Worm (Caenorhabditis elegans) whole organism, midembryonic: ENCODE data around the gene fbxc-17.
"Not testable (repeated sequence)": the region's sequence is repeated elsewhere in the genome, so short reads cannot be mapped to it uniquely, and the experiment has no call there.

Experiments
- T22C8.4 ChIP-seq: fragments of 200-800 bp; sonication (Bioruptor generic); IDR thresholded peaks from 2 replicates; pipeline ENCODE4 v1.3.6; 2022; ENCODE audit warnings: missing genetic modification characterization, missing compliant biosample characterization
- cog-1 ChIP-seq: sonication (generic microtip); optimal IDR thresholded peaks from 2 replicates; lab custom pipeline; 2016; ENCODE audit warnings: missing genetic modification characterization, missing compliant biosample characterization
- flt-1 ChIP-seq: fragments of 200-800 bp; sonication (Bioruptor generic); IDR thresholded peaks from 2 replicates; pipeline ENCODE4 v1.3.6; 2022; ENCODE audit warnings: missing genetic modification characterization, missing compliant biosample characterization
- klf-2 ChIP-seq: fragments of 200-800 bp; sonication (Bioruptor generic); conservative IDR thresholded peaks from 2 replicates; pipeline ENCODE4 v1.3.6; 2022; ENCODE audit warnings: missing genetic modification reagents, missing genetic modification characterization, missing compliant biosample characterization
- med-1 ChIP-seq: sonication (generic microtip); optimal IDR thresholded peaks from 2 replicates; lab custom pipeline; 2017; ENCODE audit warnings: missing genetic modification characterization, mild to moderate bottlenecking, missing compliant biosample characterization, antibody characterized with exemption, missing genetic modification reagents; ENCODE audit not compliant: insufficient read depth
- ref-1 ChIP-seq: fragments of 200-800 bp; sonication (Bioruptor generic); conservative IDR thresholded peaks from 2 replicates; pipeline ENCODE4 v1.3.6; 2022; ENCODE audit warnings: missing genetic modification reagents, missing genetic modification characterization, missing compliant biosample characterization
- tab-1 ChIP-seq: fragments of 200-800 bp; sonication (Bioruptor generic); IDR thresholded peaks from 2 replicates; pipeline ENCODE4 v1.3.6; 2022; ENCODE audit warnings: missing genetic modification characterization, missing compliant biosample characterization
- ztf-23 ChIP-seq: fragments of 200-800 bp; sonication (Bioruptor generic); IDR thresholded peaks from 2 replicates; pipeline ENCODE4 v1.3.6; 2022; ENCODE audit warnings: missing genetic modification reagents, missing genetic modification characterization, missing compliant biosample characterization
- ztf-29 ChIP-seq: fragments of 200-800 bp; sonication (Bioruptor generic); IDR thresholded peaks from 2 replicates; pipeline ENCODE4 v1.3.6; 2022; ENCODE audit warnings: missing genetic modification reagents, missing genetic modification characterization, missing compliant biosample characterization

Gene fbxc-17

DNA sequence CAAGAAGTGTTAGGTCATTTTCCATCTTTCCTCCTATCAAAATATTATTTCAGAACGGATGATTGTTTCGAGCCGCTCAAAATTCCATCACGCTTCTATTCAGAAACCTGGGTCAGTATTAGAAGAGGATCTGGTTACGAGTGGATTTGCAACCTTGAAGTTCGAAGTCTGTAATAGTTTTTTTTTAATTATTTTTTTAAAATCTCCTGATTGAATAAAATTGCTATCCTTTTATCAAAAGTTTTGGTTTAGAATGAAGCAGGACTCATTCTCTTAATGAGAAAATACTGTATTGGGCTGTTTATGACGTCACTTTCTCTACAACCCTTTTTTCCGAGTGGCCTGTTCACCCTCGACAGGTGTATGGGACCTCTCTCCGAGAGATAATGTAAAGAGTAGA is 9.4 kb upstream of the fbxc-17 start, which contains the start of gene fbxc-39:
fbxc-39 (plus strand) TSS at position 301 of the 400 bp plus-strand sequence.
- no peak for TF ChIP-seq ztf-29
- TF ChIP-seq ztf-23 (GFP tag; lab: Robert Waterston, UW), result no peak
- no peak for TF ChIP-seq T22C8.4 (GFP tag; lab: Robert Waterston, UW)
- TF ChIP-seq cog-1 (tag; lab: Kevin White, UChicago), result no peak

DNA sequence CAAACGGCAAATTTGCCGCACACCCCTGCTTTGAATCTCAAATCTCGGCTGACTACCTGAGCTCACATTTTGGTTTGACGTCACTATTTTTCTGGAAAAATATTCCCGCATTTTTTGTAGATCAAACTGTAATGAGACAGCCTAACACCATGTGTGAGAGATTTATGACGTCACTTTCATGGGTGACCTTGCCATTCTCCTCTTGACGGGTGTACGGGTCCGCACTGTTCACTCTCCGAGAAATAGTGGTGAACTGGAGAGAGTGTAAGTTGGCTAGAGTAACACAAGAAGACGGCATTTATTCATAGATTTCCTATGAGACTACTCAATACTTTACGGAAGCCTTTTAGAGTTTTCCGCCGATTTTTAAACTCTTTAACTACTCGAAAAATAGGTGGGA is 6.7 kb upstream of the fbxc-17 start, which contains the start of gene fbxc-40:
fbxc-40 (plus strand) TSS at position 301 of the 400 bp plus-strand sequence.
- not testable (repeated sequence) for TF ChIP-seq ref-1, tab-1, ztf-23 (GFP tag; lab: Robert Waterston, UW)

DNA sequence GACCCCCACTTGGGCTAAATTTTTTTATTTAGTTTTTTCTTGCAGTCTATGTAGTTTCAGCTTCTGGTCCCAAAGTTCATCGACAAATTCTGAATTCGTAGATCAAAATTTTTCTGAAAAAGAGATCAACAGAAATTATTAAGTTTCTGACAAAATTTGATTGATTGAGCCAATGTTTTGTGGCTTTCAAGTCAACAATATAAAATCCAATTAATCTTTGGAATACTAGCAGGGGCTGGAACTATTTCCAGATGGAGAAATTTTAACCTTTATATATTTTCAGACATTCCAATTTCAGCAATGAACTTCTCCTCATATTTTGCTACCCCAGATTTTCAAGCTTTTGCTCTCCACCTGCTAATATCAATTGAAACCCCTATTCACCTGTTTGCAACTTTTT is 3.8 kb upstream of the fbxc-17 start, which contains the start of gene srh-274:
srh-274 (plus strand) TSS at position 301 of the 400 bp plus-strand sequence.
- TF ChIP-seq med-1, result no peak
- no peak for TF ChIP-seq T22C8.4 (GFP tag; lab: Robert Waterston, UW)

DNA sequence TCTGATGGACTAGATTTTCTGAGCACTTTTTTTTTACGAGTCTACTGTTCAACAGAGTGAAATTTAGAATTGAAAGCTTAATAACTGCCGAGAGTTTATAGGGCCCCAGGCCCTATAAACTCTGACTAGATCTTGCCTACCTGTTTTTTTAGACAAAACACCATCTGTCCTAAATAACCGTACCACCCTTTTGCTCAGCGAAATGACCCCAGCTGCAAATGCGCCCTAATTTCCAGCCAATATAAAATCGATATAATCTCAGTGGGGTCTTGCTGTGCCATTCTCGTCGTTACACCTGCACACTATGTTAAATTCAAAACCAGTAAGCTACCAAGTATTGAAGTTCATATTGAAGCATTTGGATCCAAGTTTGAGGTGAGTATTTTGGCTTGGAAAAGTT is 5.0 kb downstream of the fbxc-17 start, which contains the start of gene fbxc-14:
fbxc-14 (plus strand) TSS at position 301 of the 400 bp plus-strand sequence.
- TF ChIP-seq flt-1 (GFP tag; lab: Robert Waterston, UW) (no peak), klf-2 (no peak), ztf-23 (GFP tag; lab: Robert Waterston, UW) (no peak), med-1 (no peak)

DNA sequence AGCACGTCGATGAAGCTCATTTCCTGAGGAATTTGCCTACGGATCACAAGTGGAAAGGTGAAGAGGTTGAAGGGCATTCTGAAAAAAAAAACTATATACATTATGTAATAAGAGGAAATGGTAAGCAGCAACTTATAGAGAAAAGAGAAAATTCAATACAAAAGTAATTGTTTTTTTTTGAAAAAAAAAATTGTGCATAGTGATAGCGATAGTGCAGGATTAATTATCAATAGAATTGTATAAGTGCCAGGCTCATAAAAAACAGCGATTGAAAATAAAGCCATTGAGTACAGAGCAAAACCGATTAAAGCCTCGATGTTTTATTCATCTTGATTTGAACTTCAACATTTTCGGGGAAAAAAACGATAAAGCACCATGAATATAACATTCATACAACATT is 6.2 kb downstream of the fbxc-17 start, which contains the start of gene C32B5.15:
C32B5.15 (minus strand) TSS at position 101 of the 400 bp plus-strand sequence.
- TF ChIP-seq ref-1 (GFP tag; lab: Robert Waterston, UW) (no peak), flt-1 (GFP tag; lab: Robert Waterston, UW) (no peak), ztf-23 (GFP tag; lab: Robert Waterston, UW) (no peak), klf-2 (no peak), med-1 (no peak), ztf-29 (no peak), T22C8.4 (GFP tag; lab: Robert Waterston, UW) (no peak), cog-1 (tag; lab: Kevin White, UChicago) (no peak), tab-1 (GFP tag; lab: Robert Waterston, UW) (no peak)

DNA sequence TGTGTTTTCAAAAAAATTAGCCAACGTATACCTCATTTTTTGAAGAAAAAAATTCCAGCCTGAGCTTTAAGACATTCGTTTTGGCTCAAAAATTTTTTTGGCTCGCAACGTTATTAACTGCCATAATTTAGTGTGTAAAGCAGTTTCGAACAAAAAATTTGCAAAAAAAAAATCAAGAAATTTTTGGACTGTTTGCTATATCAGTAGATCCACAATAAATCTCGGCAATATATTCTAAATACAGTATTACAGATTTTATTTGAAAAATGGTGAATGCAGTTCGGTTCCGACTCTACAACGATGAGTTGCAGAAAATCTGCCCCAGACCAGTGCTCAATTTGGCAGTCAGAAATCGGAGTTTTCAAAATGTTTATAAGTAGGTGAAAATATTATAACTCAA is 10.9 kb downstream of the fbxc-17 start, which contains the start of gene C32B5.6:
C32B5.6 (plus strand) TSS at position 301 of the 400 bp plus-strand sequence.
- not testable (repeated sequence) for TF ChIP-seq T22C8.4 (GFP tag; lab: Robert Waterston, UW); ztf-29; cog-1 (tag; lab: Kevin White, UChicago)

DNA sequence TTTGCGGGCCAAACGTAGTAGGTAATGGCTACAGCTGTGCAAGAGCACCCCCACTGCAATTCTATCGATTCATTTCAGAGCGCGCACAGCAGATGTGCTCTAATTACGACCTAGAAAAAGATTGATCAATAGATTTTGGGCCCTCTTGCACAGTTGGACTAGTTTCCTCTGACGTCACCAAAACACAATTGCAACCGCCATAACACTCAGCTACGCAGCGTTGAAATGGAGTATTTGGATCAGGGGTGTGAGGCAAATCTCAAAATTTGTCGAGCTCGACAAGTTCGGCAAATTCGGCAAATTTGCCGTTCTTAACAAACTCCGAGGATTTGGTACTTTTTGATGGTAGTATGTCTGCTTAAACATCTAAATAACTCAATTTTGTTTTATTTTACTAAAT is 12.1 kb downstream of the fbxc-17 start, which contains the start of gene fbxc-18:
fbxc-18 (minus strand) TSS at position 101 of the 400 bp plus-strand sequence.
- not testable (repeated sequence) for TF ChIP-seq T22C8.4, flt-1, ref-1 (GFP tag; lab: Robert Waterston, UW)

DNA sequence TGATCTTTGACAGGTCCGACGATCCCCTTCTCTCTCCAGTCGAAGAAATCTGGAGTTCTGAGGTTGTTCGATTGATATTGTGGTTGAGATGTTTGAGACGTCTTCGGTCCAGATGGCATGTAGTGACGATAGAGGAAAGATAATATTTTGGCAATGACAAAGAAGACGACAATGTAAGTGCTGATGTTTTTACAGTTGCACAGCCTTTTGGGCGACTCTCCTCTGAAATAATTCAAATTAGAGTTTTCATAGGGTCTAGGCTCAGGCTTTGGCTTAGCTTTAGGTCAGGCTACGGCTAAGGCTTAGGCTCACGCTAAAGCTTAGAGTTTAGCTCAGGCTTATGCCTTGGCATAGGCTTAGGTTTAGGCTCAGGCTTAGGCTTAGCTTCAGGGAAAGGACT is 17.1 kb downstream of the fbxc-17 start, which contains the start of gene C32B5.13:
C32B5.13 (minus strand) TSS at position 101 of the 400 bp plus-strand sequence.
- TF ChIP-seq ztf-23 (GFP tag; lab: Robert Waterston, UW) (no peak), ref-1 (GFP tag; lab: Robert Waterston, UW) (no peak), med-1 (no peak), cog-1 (tag; lab: Kevin White, UChicago) (no peak), ztf-29 (no peak), flt-1 (GFP tag; lab: Robert Waterston, UW) (no peak), T22C8.4 (GFP tag; lab: Robert Waterston, UW) (no peak)

DNA sequence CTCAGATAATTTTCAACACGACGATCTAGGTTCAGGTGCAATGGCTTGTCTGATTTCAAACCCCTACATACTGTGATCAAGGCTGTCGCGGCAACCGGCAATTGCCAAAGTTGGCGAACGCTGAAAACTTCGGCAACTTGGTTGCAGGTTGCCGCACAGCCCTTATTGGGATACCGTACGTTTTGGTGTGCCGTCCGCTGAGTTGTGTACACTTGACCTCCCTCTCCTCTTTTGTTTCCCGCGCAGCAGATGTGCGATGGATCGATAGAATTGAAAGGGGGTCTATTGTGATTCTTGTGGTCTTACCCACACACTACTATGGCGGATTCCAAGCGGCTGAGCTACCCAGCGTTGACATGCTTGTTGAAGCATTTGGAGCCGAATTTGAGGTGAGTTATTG is 18.8 kb downstream of the fbxc-17 start, which contains the start of the genes C32B5.18 and C32B5.7:
C32B5.18 (plus strand) TSS at position 301 of the 400 bp plus-strand sequence.
C32B5.7 (plus strand) TSS at position 311 of the 400 bp plus-strand sequence.
- TF ChIP-seq ztf-29, result no peak

DNA sequence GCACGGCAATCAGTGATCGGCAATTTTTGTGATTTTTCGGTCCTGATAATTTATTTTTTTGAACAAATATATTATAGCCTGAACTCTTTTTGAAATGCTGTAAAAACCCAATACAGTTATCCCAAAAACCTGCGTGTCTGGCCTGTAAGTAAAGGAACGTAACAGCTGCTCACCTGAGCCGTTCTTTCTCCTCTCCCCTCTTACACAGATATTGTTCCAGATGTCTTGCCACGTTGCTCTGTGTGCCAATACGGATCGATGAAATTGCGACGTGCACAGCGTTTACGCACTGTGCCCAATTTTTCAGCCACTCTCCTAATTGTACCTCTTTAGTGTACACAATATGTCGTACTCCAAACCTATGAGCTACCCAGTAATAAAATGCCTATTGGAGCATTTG is 20.4 kb downstream of the fbxc-17 start, which contains the start of gene sdz-4:
sdz-4 (plus strand) TSS at position 301 of the 400 bp plus-strand sequence.
- TF ChIP-seq T22C8.4 (GFP tag; lab: Robert Waterston, UW) (no peak), med-1 (no peak), ztf-29 (no peak), tab-1 (GFP tag; lab: Robert Waterston, UW) (no peak), ztf-23 (GFP tag; lab: Robert Waterston, UW) (no peak), cog-1 (tag; lab: Kevin White, UChicago) (no peak), ref-1 (GFP tag; lab: Robert Waterston, UW) (no peak), klf-2 (no peak), flt-1 (GFP tag; lab: Robert Waterston, UW) (no peak)

DNA sequence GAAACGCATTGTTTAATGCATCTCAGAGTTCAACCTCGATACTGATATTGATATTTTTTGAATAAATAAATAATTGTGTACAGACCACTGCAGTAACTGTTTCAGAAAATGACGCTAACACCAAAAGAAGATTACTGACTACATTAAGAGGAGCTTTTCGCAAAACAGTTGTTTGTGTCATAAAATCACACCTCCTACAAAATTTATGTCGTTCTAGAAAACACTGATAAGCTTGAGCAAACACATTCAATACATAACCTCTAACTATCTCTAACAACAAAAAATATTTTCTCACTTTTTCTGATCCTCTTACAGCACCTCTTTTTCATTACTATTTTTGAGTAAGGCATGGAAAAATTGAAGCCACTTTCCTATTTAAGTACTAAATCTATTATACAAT is 24.4 kb downstream of the fbxc-17 start, which contains the start of gene fbxc-7:
fbxc-7 (plus strand) TSS at position 301 of the 400 bp plus-strand sequence.
- TF ChIP-seq ztf-23 (GFP tag; lab: Robert Waterston, UW); flt-1 (GFP tag; lab: Robert Waterston, UW); med-1: not testable (repeated sequence)
